Worm (Caenorhabditis elegans): ENCODE measurements around the gene rpl-7A.
"Not testable (repeated sequence)": the region's sequence is repeated elsewhere in the genome, so short reads cannot be mapped to it uniquely, and the experiment has no call there.

The rpl-7A gene

DNA sequence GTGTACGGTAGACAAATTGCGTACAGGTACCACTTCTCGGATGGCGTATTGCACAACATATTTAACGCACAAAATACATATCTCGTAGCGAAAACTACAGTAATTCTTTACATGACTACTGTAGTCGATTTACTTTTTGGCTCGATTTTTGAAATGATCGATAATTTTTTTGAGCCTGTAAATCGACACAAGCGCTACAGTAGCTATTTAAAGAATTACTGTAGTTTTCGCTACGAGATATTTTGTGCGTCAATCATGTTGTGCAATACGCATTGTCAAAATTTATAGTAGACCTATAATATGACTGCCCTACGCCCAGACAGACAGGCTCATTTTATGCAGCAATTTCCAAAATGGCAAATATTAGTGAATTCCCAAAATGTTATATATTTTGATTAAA is 42.2 kb downstream of the rpl-7A start, which contains the start of gene W03B1.5:
Gene W03B1.5 (plus strand): TSS at position 301 of the 400 bp plus-strand sequence.
- TF ChIP-seq mef-2 (tag; optimal IDR thresholded peaks at IDR 0.05); nhr-47 (tag; optimal IDR thresholded peaks at IDR 0.05); unc-98 (GFP tag; IDR thresholded peaks at IDR 0.05): not testable (repeated sequence)

DNA sequence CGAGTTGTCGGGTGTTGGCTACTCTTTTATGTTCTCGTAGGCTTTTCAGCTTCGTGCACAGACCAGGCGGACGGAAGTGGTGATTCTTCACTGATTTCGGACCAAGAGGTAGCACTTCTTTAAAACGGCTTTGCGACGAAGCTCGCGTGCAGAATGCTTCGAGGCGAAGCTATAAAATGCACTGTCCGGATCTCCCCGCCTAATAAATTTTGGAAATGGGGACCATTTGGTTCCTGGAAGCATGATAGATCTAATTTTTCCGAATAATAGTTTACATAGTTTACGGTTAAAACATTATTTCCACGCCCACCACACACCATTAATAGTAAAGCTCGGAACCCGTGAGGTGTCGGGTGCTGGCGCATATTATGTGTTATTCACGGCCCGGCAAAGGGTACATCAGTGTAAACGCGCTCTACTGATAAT is 42.8 kb downstream of the rpl-7A start:
- TF ChIP-seq sup-37 (GFP tag; optimal IDR thresholded peaks at IDR 0.05) (no peak), snpc-4 (tag; optimal IDR thresholded peaks at IDR 0.05) (peak; percentile 9)

DNA sequence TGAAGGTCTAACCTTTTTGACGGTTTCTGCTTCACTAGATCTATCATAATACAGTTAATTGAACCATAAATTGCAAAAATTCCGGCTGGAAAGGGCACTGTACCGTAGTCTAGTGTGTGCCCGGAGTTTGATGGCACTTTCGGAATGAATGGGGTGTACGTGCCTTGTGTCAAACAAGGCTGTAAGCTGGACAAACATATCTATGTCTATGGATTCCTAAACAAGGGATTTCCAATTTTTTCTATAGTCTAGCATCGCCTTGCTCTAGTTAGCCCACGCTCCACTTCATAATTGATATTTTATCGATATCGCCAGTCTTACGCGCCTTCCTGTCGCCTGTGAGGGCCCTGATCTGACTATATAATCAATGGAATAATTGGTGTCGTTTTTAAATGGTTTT is 43.9 kb downstream of the rpl-7A start, which contains the start of gene oac-52:
Gene oac-52 (minus strand): TSS at position 101 of the 400 bp plus-strand sequence.
- TF ChIP-seq nhr-71 (tag; optimal IDR thresholded peaks at IDR 0.05), result no peak

DNA sequence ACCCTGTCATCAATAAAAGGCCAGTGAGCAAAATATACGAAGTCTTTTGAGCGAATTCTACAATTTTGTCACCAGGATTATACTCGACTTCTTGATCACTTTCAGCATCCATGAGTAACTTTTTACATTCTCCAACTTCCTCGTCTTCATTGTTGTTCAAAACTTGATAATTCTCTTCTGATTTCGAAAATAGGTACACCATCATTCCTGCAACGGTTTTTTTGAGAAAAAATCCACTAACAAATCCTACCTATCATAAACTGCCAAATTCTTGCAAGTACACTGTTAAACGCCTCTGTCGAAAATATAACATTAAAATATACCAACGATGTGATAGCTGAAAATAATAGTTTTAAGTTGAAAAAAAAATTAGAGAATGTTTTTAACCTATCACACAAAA is 45.6 kb downstream of the rpl-7A start:
- TF ChIP-seq Y116A8C.19 (tag; optimal IDR thresholded peaks at IDR 0.05; ENCODE audit: borderline replicate concordance) (no peak), efl-1 (optimal IDR thresholded peaks at IDR 0.05) (no peak), efl-1 (GFP tag; optimal IDR thresholded peaks at IDR 0.05 in 1 of 2) (peak in 1 of 2 experiments; percentile 89)

Data from whole organism, L1 larva.